Worm (Caenorhabditis elegans): ENCODE measurements around the gene Y54F10BM.20.

Y54F10BM.20 gene

ce11 chrIII:2304867-2305266 lies 3.2 kb upstream of the Y54F10BM.20 start, which contains the start of gene Y54F10BM.9 (continued):
- TF ChIP-seq hlh-6 (tag; optimal IDR thresholded peaks at IDR 0.05) (no peak), ceh-2 (tag; optimal IDR thresholded peaks at IDR 0.05) (peak; percentile 3), C38D4.7 (GFP tag; optimal IDR thresholded peaks at IDR 0.05) (no peak), C08G9.2 (tag; optimal IDR thresholded peaks at IDR 0.05) (no peak), ceh-19 (GFP tag; optimal IDR thresholded peaks at IDR 0.05) (no peak), ets-4 (tag; optimal IDR thresholded peaks at IDR 0.05) (no peak), unc-86 (tag; optimal IDR thresholded peaks at IDR 0.05) (no peak), odd-2 (tag; optimal IDR thresholded peaks at IDR 0.05) (no peak), nhr-232 (tag; optimal IDR thresholded peaks at IDR 0.05) (no peak), npax-4 (tag; optimal IDR thresholded peaks at IDR 0.05) (no peak), ceh-6 (GFP tag; optimal IDR thresholded peaks at IDR 0.05) (no peak), fkh-6 (tag; optimal IDR thresholded peaks at IDR 0.05) (no peak), sox-4 (tag; optimal IDR thresholded peaks at IDR 0.05) (no peak), hlh-8 (tag; optimal IDR thresholded peaks at IDR 0.05) (peak; percentile 34), nhr-11 (tag; optimal IDR thresholded peaks at IDR 0.05) (no peak), lin-11 (tag; optimal IDR thresholded peaks at IDR 0.05) (no peak), ref-2 (tag; optimal IDR thresholded peaks at IDR 0.05) (peak; percentile 69), tbx-7 (tag; optimal IDR thresholded peaks at IDR 0.05) (no peak), gmeb-2 (tag; optimal IDR thresholded peaks at IDR 0.05) (no peak), ceh-31 (tag; optimal IDR thresholded peaks at IDR 0.05) (peak; percentile 76), K09A11.1 (tag; optimal IDR thresholded peaks at IDR 0.05; ENCODE audit: insufficient read depth) (no peak), zip-5 (tag; optimal IDR thresholded peaks at IDR 0.05) (no peak), pha-4 (tag; optimal IDR thresholded peaks at IDR 0.05) (no peak), hlh-13 (GFP tag; optimal IDR thresholded peaks at IDR 0.05) (no peak), unc-3 (GFP tag; conservative IDR thresholded peaks at IDR 0.05) (no peak), unc-3 (tag; optimal IDR thresholded peaks at IDR 0.05) (no peak), ceh-9 (tag; optimal IDR thresholded peaks at IDR 0.05) (no peak), mec-3 (tag; optimal IDR thresholded peaks at IDR 0.05; ENCODE audit: borderline replicate concordance) (no peak), K02D7.2 (tag; optimal IDR thresholded peaks at IDR 0.05) (no peak), pag-3 (tag; optimal IDR thresholded peaks at IDR 0.05; ENCODE audit: borderline replicate concordance) (no peak), madf-2 (tag; optimal IDR thresholded peaks at IDR 0.05) (no peak), ceh-30 (tag; optimal IDR thresholded peaks at IDR 0.05) (no peak), elt-2 (tag; optimal IDR thresholded peaks at IDR 0.05) (no peak), ceh-34 (tag; optimal IDR thresholded peaks at IDR 0.05) (peak; percentile 19), dmd-4 (tag; optimal IDR thresholded peaks at IDR 0.05; ENCODE audit: borderline replicate concordance) (no peak), pros-1 (tag; optimal IDR thresholded peaks at IDR 0.05) (peak; percentile 34), ama-1 (optimal IDR thresholded peaks at IDR 0.05) (no peak), Y22D7AL.16 (tag; optimal IDR thresholded peaks at IDR 0.05) (no peak), rnt-1 (tag; optimal IDR thresholded peaks at IDR 0.05) (no peak), hlh-15 (tag; optimal IDR thresholded peaks at IDR 0.05) (no peak)

ce11 chrIII:2310996-2311395 lies 2.9 kb downstream of the Y54F10BM.20 start:
- TF ChIP-seq unc-55 (GFP tag; optimal IDR thresholded peaks at IDR 0.05) (no peak), elt-2 (tag; optimal IDR thresholded peaks at IDR 0.05) (peak; percentile 16)

- TF ChIP-seq ttx-3 (tag; optimal IDR thresholded peaks at IDR 0.05) (no peak), nhr-232 (tag; optimal IDR thresholded peaks at IDR 0.05) (no peak), ceh-34 (tag; optimal IDR thresholded peaks at IDR 0.05) (no peak)
Measured at ce11 chrIII:2313985-2314494, 6.0 kb downstream of the Y54F10BM.20 start, which contains the start of the genes fbxa-66 and iffb-1. Gene fbxa-66 (minus strand): TSS chrIII:2314035. Gene iffb-1 (plus strand): TSS chrIII:2314436.

Measured in whole organism, late embryonic.